Fruit fly (Drosophila melanogaster) whole organism, embryonic: ENCODE results near the gene CG42671.
A peak's percentile ranks its signal among the peaks of the same experiment; 100 is the strongest.

ENCODE experiments used
- Adf1 ChIP-seq: fragments of 200-800 bp; sonication (Bioruptor generic); IDR thresholded peaks from 2 replicates; pipeline ENCODE4 v1.3.6; 2022; ENCODE audit warnings: missing biosample characterization, missing genetic modification characterization
- Awh ChIP-seq: fragments of 200-800 bp; sonication (Bioruptor generic); IDR thresholded peaks from 2 replicates; pipeline ENCODE4, ENCODE4 v1.3.6; 2022; ENCODE audit warnings: missing biosample characterization, missing genetic modification characterization
- CG10543 ChIP-seq: fragments of 200-800 bp; sonication (Bioruptor generic); optimal IDR thresholded peaks from 3 replicates; lab custom pipeline; 2017; ENCODE audit warnings: missing biosample characterization, mild to moderate bottlenecking, missing genetic modification characterization, moderate library complexity
- CG10654 ChIP-seq: fragments of 200-800 bp; sonication (Bioruptor generic); optimal IDR thresholded peaks from 2 replicates; lab custom pipeline; 2016; ENCODE audit warnings: missing biosample characterization, missing genetic modification characterization
- CG11398 ChIP-seq: fragments of 200-800 bp; sonication (Bioruptor generic); optimal IDR thresholded peaks from 2 replicates; lab custom pipeline; 2016; ENCODE audit warnings: missing biosample characterization, missing genetic modification characterization
- CG11696 ChIP-seq: fragments of 200-800 bp; sonication (Bioruptor generic); IDR thresholded peaks from 2 replicates; pipeline ENCODE4 v1.3.6; 2022; ENCODE audit warnings: missing biosample characterization, missing genetic modification characterization
- CG13424 ChIP-seq: fragments of 200-800 bp; sonication (Bioruptor generic); optimal IDR thresholded peaks from 2 replicates; lab custom pipeline; 2019; ENCODE audit warnings: missing biosample characterization, mild to moderate bottlenecking, missing genetic modification characterization, moderate library complexity
- CG13775 ChIP-seq: fragments of 200-800 bp; sonication (Bioruptor generic); optimal IDR thresholded peaks from 3 replicates; lab custom pipeline; 2017; ENCODE audit warnings: missing biosample characterization, mild to moderate bottlenecking, missing genetic modification characterization
- CG14667 ChIP-seq: fragments of 200-800 bp; sonication (Bioruptor generic); IDR thresholded peaks from 2 replicates; pipeline ENCODE4 v1.3.6; 2022; ENCODE audit warnings: missing biosample characterization, missing genetic modification characterization
- CG15696 ChIP-seq: fragments of 200-800 bp; sonication (Bioruptor generic); optimal IDR thresholded peaks from 2 replicates; lab custom pipeline; 2019; ENCODE audit warnings: missing biosample characterization, mild to moderate bottlenecking, missing genetic modification characterization, moderate library complexity
- CG16779 ChIP-seq: fragments of 200-800 bp; sonication (Bioruptor generic); IDR thresholded peaks from 2 replicates; pipeline ENCODE4 v1.3.6; 2022; ENCODE audit warnings: missing biosample characterization, missing genetic modification characterization
- CG1832 ChIP-seq: fragments of 200-800 bp; sonication (Bioruptor generic); optimal IDR thresholded peaks from 2 replicates; lab custom pipeline; 2017; ENCODE audit warnings: missing biosample characterization, mild to moderate bottlenecking, missing genetic modification characterization, inconsistent platforms
- CG18599 ChIP-seq: fragments of 200-800 bp; sonication (Bioruptor generic); optimal IDR thresholded peaks from 3 replicates; lab custom pipeline; 2017; ENCODE audit warnings: missing biosample characterization, missing genetic modification characterization, mild to moderate bottlenecking, moderate library complexity, missing genetic modification reagents
- CG2875 ChIP-seq: fragments of 200-800 bp; sonication (Bioruptor generic); optimal IDR thresholded peaks from 2 replicates; lab custom pipeline; 2017; ENCODE audit warnings: missing biosample characterization, mild to moderate bottlenecking, missing genetic modification characterization, missing genetic modification reagents
- CG3847 ChIP-seq: fragments of 200-800 bp; sonication (Bioruptor generic); IDR thresholded peaks from 2 replicates; pipeline ENCODE4 v1.3.6; 2022; ENCODE audit warnings: missing biosample characterization, missing genetic modification characterization
- CG3995 ChIP-seq: fragments of 200-800 bp; sonication (Bioruptor generic); optimal IDR thresholded peaks from 3 replicates; lab custom pipeline; 2016; ENCODE audit warnings: missing biosample characterization, missing genetic modification characterization
- CG43689 ChIP-seq: fragments of 200-800 bp; sonication (Bioruptor generic); IDR thresholded peaks from 2 replicates; pipeline ENCODE4 v1.3.6; 2022; ENCODE audit warnings: missing biosample characterization, missing genetic modification characterization
- CG4404 ChIP-seq: fragments of 200-800 bp; sonication (Bioruptor generic); IDR thresholded peaks from 2 replicates; pipeline ENCODE4 v1.3.6; 2022; ENCODE audit warnings: missing biosample characterization, missing genetic modification characterization
- CG7556 ChIP-seq: fragments of 200-800 bp; sonication (Bioruptor generic); optimal IDR thresholded peaks from 2 replicates; lab custom pipeline; 2017; ENCODE audit warnings: missing biosample characterization, mild to moderate bottlenecking, missing genetic modification characterization
- CG8924 ChIP-seq: fragments of 200-800 bp; optimal IDR thresholded peaks from 3 replicates; lab custom pipeline; 2019; ENCODE audit warnings: missing biosample characterization, mild to moderate bottlenecking, missing genetic modification characterization, moderate library complexity
- CG9817 ChIP-seq: fragments of 200-800 bp; sonication (Bioruptor generic); optimal IDR thresholded peaks from 2 replicates; lab custom pipeline; 2018; ENCODE audit warnings: missing biosample characterization, mild to moderate bottlenecking, missing genetic modification characterization, moderate library complexity
- Dip2 ChIP-seq: fragments of 200-800 bp; sonication (Bioruptor generic); IDR thresholded peaks from 2 replicates; pipeline ENCODE4 v1.3.6; 2022; ENCODE audit warnings: missing biosample characterization, missing genetic modification characterization
- Dp ChIP-seq: fragments of 200-800 bp; sonication (Bioruptor generic); optimal IDR thresholded peaks from 2 replicates; lab custom pipeline; 2018; ENCODE audit warnings: missing biosample characterization, mild to moderate bottlenecking, missing genetic modification characterization, moderate library complexity
- Ets65A ChIP-seq: fragments of 200-800 bp; sonication (Bioruptor generic); peaks from one replicate; lab custom pipeline; 2016; ENCODE audit warnings: missing biosample characterization, missing genetic modification characterization
- HLH3B ChIP-seq: fragments of 200-800 bp; sonication (Bioruptor generic); IDR thresholded peaks from 2 replicates; pipeline ENCODE4 v1.3.6; 2022; ENCODE audit warnings: missing biosample characterization, missing genetic modification characterization
- Hand ChIP-seq: fragments of 200-800 bp; sonication (Bioruptor generic); optimal IDR thresholded peaks from 2 replicates; lab custom pipeline; 2017; ENCODE audit warnings: mild to moderate bottlenecking, missing biosample characterization, missing genetic modification reagents, missing genetic modification characterization
- HmgZ ChIP-seq: fragments of 200-800 bp; sonication (Bioruptor generic); optimal IDR thresholded peaks from 2 replicates; lab custom pipeline; 2018; ENCODE audit warnings: missing biosample characterization, mild to moderate bottlenecking, missing genetic modification characterization
- Lhr ChIP-seq: fragments of 200-800 bp; sonication (Bioruptor generic); optimal IDR thresholded peaks from 3 replicates; lab custom pipeline; 2017; ENCODE audit warnings: mild to moderate bottlenecking, missing biosample characterization, missing genetic modification reagents, missing genetic modification characterization
- Lim3 ChIP-seq: fragments of 200-800 bp; sonication (Bioruptor generic); IDR thresholded peaks from 2 replicates; pipeline ENCODE4 v1.3.6; 2022; ENCODE audit warnings: missing biosample characterization, missing genetic modification characterization
- Med ChIP-seq: fragments of 200-800 bp; sonication (Bioruptor generic); peaks from one replicate; lab custom pipeline; 2016; ENCODE audit warnings: missing biosample characterization, missing genetic modification characterization, mild to moderate bottlenecking, inconsistent platforms, moderate library complexity
- Scr ChIP-seq: fragments of 200-800 bp; sonication (Bioruptor generic); IDR thresholded peaks from 2 replicates; pipeline ENCODE4 v1.3.6; 2022; ENCODE audit warnings: missing biosample characterization, missing genetic modification characterization; ENCODE audit not compliant: partially characterized antibody
- Spps ChIP-seq: fragments of 200-800 bp; sonication (Bioruptor generic); optimal IDR thresholded peaks from 2 replicates; lab custom pipeline; 2018; ENCODE audit warnings: missing biosample characterization, mild to moderate bottlenecking, missing genetic modification characterization
- Vsx1 ChIP-seq: fragments of 200-800 bp; sonication (Bioruptor generic); optimal IDR thresholded peaks from 2 replicates; lab custom pipeline; 2017; ENCODE audit warnings: missing biosample characterization, mild to moderate bottlenecking, missing genetic modification characterization, missing genetic modification reagents
- crp ChIP-seq, 2 experiments: fragments of 200-800 bp; sonication (Bioruptor generic); optimal IDR thresholded peaks; 2 replicates in 1 of 2; 3 replicates in 1 of 2; lab custom pipeline; 2017; ENCODE audit warnings: missing biosample characterization in 2 of 2, missing genetic modification characterization in 2 of 2, mild to moderate bottlenecking in 1 of 2, moderate library complexity in 1 of 2
- dmrt99B ChIP-seq: fragments of 200-800 bp; sonication (Bioruptor generic); optimal IDR thresholded peaks from 2 replicates; lab custom pipeline; 2018; ENCODE audit warnings: missing biosample characterization, mild to moderate bottlenecking, missing genetic modification characterization, moderate library complexity
- dpn ChIP-seq, 2 experiments: fragments of 200-800 bp; sonication (Bioruptor generic); optimal IDR thresholded peaks; 3 replicates each; lab custom pipeline; 2016; ENCODE audit warnings: missing biosample characterization in 2 of 2, missing genetic modification characterization in 2 of 2
- dysf ChIP-seq: fragments of 200-800 bp; sonication (Bioruptor generic); IDR thresholded peaks from 3 replicates; pipeline ENCODE4 v1.3.6; 2022; ENCODE audit warnings: missing biosample characterization, missing genetic modification characterization
- eve ChIP-seq, 2 experiments: fragments of >200 bp; optimal IDR thresholded peaks; 2 replicates each; lab custom pipeline; 2017; ENCODE audit warnings: missing biosample characterization in 2 of 2, missing genetic modification characterization in 2 of 2
- exex ChIP-seq: fragments of 200-800 bp; sonication (Bioruptor generic); optimal IDR thresholded peaks from 4 replicates; lab custom pipeline; 2018; ENCODE audit warnings: missing biosample characterization, mild to moderate bottlenecking, missing genetic modification characterization, moderate library complexity
- fd102C ChIP-seq: fragments of 200-800 bp; sonication (Bioruptor generic); optimal IDR thresholded peaks from 2 replicates; lab custom pipeline; 2018; ENCODE audit warnings: missing biosample characterization, mild to moderate bottlenecking, missing genetic modification characterization, moderate library complexity
- h ChIP-seq: fragments of >200 bp; optimal IDR thresholded peaks from 2 replicates; lab custom pipeline; 2017
- hbn ChIP-seq: fragments of 200-800 bp; sonication (Bioruptor generic); IDR thresholded peaks from 2 replicates; pipeline ENCODE4 v1.3.6; 2022; ENCODE audit warnings: missing biosample characterization, missing genetic modification characterization; ENCODE audit not compliant: partially characterized antibody
- repo ChIP-seq: fragments of 200-800 bp; sonication (Bioruptor generic); optimal IDR thresholded peaks from 2 replicates; lab custom pipeline; 2016; ENCODE audit warnings: missing biosample characterization, missing genetic modification characterization
- shn ChIP-seq: fragments of 200-800 bp; sonication (Bioruptor generic); optimal IDR thresholded peaks from 3 replicates; lab custom pipeline; 2016; ENCODE audit warnings: missing biosample characterization, missing genetic modification characterization
- slbo ChIP-seq: fragments of 200-800 bp; sonication (Bioruptor generic); IDR thresholded peaks from 2 replicates; pipeline ENCODE4 v1.3.6; 2022; ENCODE audit warnings: missing biosample characterization, missing genetic modification characterization
- sr ChIP-seq: fragments of 200-800 bp; sonication (Bioruptor generic); IDR thresholded peaks from 3 replicates; pipeline ENCODE4 v1.3.6; 2022; ENCODE audit warnings: missing biosample characterization, missing genetic modification characterization
- tll ChIP-seq, 2 experiments: fragments of 200-800 bp in 1 of 2; fragments of >200 bp in 1 of 2; sonication (Bioruptor generic) in 1 of 2; optimal IDR thresholded peaks; 2 replicates each; lab custom pipeline; 2017 to 2019; ENCODE audit warnings: missing biosample characterization in 2 of 2, missing genetic modification characterization in 2 of 2, mild to moderate bottlenecking in 1 of 2, moderate library complexity in 1 of 2
- toy ChIP-seq: fragments of 200-800 bp; sonication (Bioruptor generic); IDR thresholded peaks from 2 replicates; pipeline ENCODE4 v1.3.6; 2022; ENCODE audit warnings: missing biosample characterization, missing genetic modification characterization

CG42671 gene

DNA sequence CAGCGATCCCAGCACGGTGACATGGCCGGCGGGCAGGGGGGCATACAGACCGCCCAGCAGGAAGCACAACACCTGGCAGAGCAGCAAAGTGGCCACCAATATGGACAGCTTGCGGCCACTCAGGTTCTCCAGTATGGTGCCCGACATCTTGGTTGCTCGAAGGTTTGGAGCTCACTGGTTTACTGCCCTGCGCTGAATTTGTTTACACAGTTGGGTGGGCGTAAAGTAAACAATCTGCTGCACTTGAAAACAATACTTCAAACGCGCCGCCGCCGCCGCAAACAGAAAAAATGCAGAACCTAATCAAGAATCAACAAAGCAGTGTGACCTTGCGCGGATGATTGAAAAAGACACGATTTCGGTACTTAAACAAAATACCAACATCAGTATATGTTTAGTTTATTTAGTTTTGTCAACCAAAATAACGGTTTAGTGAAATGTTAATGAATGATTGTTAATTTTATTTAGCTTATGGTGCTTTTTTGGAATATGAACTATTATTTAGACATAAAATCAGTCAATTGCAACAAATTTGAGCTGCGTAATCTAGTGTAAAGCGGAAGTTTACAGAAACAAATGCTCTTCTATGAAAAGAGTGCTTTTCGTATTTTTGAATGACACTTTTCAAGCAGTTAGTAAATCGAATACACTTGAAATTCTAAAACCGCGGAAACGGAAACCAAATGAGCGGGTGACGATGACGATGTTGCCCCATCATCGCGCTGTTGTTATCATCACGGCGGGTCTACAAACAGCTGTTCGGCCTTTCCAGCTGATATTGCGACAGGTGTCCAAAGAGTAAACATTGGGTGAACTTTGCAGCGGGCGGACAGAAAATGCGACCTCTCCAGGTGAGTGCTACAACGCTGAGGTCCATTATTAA lies 44.8 kb upstream of the CG42671 start, which contains the start of the genes wls and Adck5 (continued):
- no peak for TF ChIP-seq CG14667
- TF ChIP-seq dpn (GFP tag; optimal IDR thresholded peaks at IDR 0.05; lab: Kevin White, UChicago): peak; percentile 9 to 57
- peak; percentile 38; the same call in 1 of the 2 replicates for TF ChIP-seq CG16779
- peak; percentile 68 for TF ChIP-seq CG3995
- 0 out of 2 replicates have a peak, but pooled peaks have one; percentile 27 for TF ChIP-seq hbn (GFP tag; lab: Robert Waterston, UW)
- peak; percentile 61 for TF ChIP-seq CG18599 (GFP tag; lab: Kevin White, UChicago)
- TF ChIP-seq CG10543 (GFP tag; lab: Kevin White, UChicago): peak; percentile 57
- TF ChIP-seq CG4404: no peak
- no peak for TF ChIP-seq CG11696 (GFP tag; lab: Robert Waterston, UW)
- no peak for TF ChIP-seq Lim3 (GFP tag; lab: Robert Waterston, UW)
- peak; percentile 58 to 92 for TF ChIP-seq crp (GFP tag; optimal IDR thresholded peaks at IDR 0.05; lab: Kevin White, UChicago)
- TF ChIP-seq eve (GFP tag; optimal IDR thresholded peaks at IDR 0.05; lab: Kevin White, UChicago): no peak
- TF ChIP-seq CG7556 (GFP tag; lab: Kevin White, UChicago): no peak
- no peak for TF ChIP-seq slbo (GFP tag; lab: Robert Waterston, UW)
- TF ChIP-seq Awh (GFP tag; lab: Robert Waterston, UW): 0 out of 2 replicates have a peak, but pooled peaks have one; percentile 35
- peak; percentile 17 for TF ChIP-seq CG9817
- 0 out of 3 replicates have a peak, but pooled peaks have one; percentile 46 for TF ChIP-seq sr
- no peak; the same call in 1 of the 2 replicates for TF ChIP-seq Scr
- TF ChIP-seq HLH3B: no peak
- TF ChIP-seq tll (GFP tag; optimal IDR thresholded peaks at IDR 0.05; lab: Kevin White, UChicago): no peak
- TF ChIP-seq CG15696 (tag; lab: Kevin White, UChicago): no peak
- peak; percentile 93 for TF ChIP-seq Med
- TF ChIP-seq Dip2 (GFP tag; lab: Robert Waterston, UW): no peak
- TF ChIP-seq Dp (GFP tag; lab: Kevin White, UChicago): peak; percentile 38
- TF ChIP-seq dmrt99B (tag; lab: Kevin White, UChicago): no peak
- TF ChIP-seq shn (GFP tag; lab: Kevin White, UChicago): peak; percentile 36
- TF ChIP-seq HmgZ (tag; lab: Kevin White, UChicago): peak; percentile 44
- no peak for TF ChIP-seq fd102C
- TF ChIP-seq CG3847 (GFP tag; lab: Robert Waterston, UW): no peak
- no peak for TF ChIP-seq exex (tag; lab: Kevin White, UChicago)
- no peak for TF ChIP-seq Ets65A (GFP tag; lab: Kevin White, UChicago)
- peak; percentile 50; the same call in 1 of the 3 replicates for TF ChIP-seq dysf
- peak; percentile 58 for TF ChIP-seq CG13775 (GFP tag; lab: Kevin White, UChicago)
- TF ChIP-seq CG1832 (GFP tag; lab: Kevin White, UChicago): no peak
- peak; percentile 17 for TF ChIP-seq CG8924 (tag; lab: Kevin White, UChicago)
- TF ChIP-seq Hand (GFP tag; lab: Kevin White, UChicago): no peak
- TF ChIP-seq CG13424 (tag; lab: Kevin White, UChicago): peak; percentile 21
- TF ChIP-seq repo (GFP tag; lab: Kevin White, UChicago): no peak
- peak; percentile 41 for TF ChIP-seq Lhr (GFP tag; lab: Kevin White, UChicago)
- TF ChIP-seq h (lab: Kevin White, UChicago): no peak
- peak; percentile 11; the same call in 1 of the 2 replicates for TF ChIP-seq Adf1
- no peak for TF ChIP-seq toy
- no peak for TF ChIP-seq Vsx1 (GFP tag; lab: Kevin White, UChicago)
- TF ChIP-seq CG11398 (GFP tag; lab: Kevin White, UChicago): peak; percentile 45
- TF ChIP-seq CG10654 (GFP tag; lab: Kevin White, UChicago): peak; percentile 21
- TF ChIP-seq Spps (tag; lab: Kevin White, UChicago): no peak
- no peak for TF ChIP-seq CG43689
- TF ChIP-seq CG2875: peak; percentile 25
